Worm (Caenorhabditis elegans): Measurements from ENCODE around the gene Y37E11B.7.

The Y37E11B.7 gene

ce11 chrIV:3646338-3647154 is 46.6 kb upstream of the Y37E11B.7 start:
- no peak for TF ChIP-seq nhr-76 (tag; optimal IDR thresholded peaks at IDR 0.05)
- no peak for TF ChIP-seq fkh-4 (tag; optimal IDR thresholded peaks at IDR 0.05; ENCODE audit: borderline replicate concordance)
- TF ChIP-seq pax-3 (tag; optimal IDR thresholded peaks at IDR 0.05), result no peak
- TF ChIP-seq aly-2 (tag; optimal IDR thresholded peaks at IDR 0.05), result no peak
- no peak for TF ChIP-seq sptf-1 (tag; optimal IDR thresholded peaks at IDR 0.05)
- TF ChIP-seq alr-1 (tag; optimal IDR thresholded peaks at IDR 0.05; ENCODE audit: borderline replicate concordance), result no peak
- TF ChIP-seq efl-3 (GFP tag; optimal IDR thresholded peaks at IDR 0.05), result no peak
- no peak for TF ChIP-seq mep-1 (tag; optimal IDR thresholded peaks at IDR 0.05)
- peak; percentile 7 for TF ChIP-seq nhr-85 (tag)
- no peak for TF ChIP-seq xbp-1 (tag; optimal IDR thresholded peaks at IDR 0.05)
- TF ChIP-seq mab-9 (GFP tag; IDR thresholded peaks at IDR 0.05), result peak; percentile 37; the same call in 1 of the 2 replicates
- no peak for TF ChIP-seq dpl-1 (GFP tag; optimal IDR thresholded peaks at IDR 0.05)
- no peak for TF ChIP-seq lin-35 (GFP tag; optimal IDR thresholded peaks at IDR 0.05)
- no peak for TF ChIP-seq egl-13 (tag; optimal IDR thresholded peaks at IDR 0.05)

DNA sequence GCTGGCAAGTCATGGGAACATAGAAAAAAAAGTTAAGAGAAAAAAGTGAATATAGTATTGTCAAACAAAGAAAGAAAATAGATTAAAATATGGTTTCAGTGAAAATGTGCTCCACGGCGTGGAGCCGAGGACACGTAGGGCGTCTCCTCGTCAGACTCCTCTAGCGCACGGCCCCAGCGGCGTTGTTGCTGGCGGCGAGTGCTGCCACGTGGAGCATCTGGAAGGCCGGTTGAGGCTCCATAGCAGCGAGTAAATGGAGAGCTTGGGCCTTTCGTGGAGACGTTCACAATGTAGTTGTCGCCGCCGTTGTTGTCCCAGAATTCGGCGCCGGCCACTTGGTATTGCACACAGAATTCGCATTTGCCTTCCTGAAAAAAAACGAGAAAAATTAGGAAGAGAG is 45.5 kb upstream of the Y37E11B.7 start:
- TF ChIP-seq nhr-77 (tag; optimal IDR thresholded peaks at IDR 0.05) (no peak), fkh-10 (GFP tag; optimal IDR thresholded peaks at IDR 0.05) (no peak), mef-2 (tag; optimal IDR thresholded peaks at IDR 0.05) (no peak), efl-1 (optimal IDR thresholded peaks at IDR 0.05) (no peak), efl-1 (GFP tag; optimal IDR thresholded peaks at IDR 0.05 in 1 of 2) (peak in 1 of 2 experiments; percentile 39)

DNA sequence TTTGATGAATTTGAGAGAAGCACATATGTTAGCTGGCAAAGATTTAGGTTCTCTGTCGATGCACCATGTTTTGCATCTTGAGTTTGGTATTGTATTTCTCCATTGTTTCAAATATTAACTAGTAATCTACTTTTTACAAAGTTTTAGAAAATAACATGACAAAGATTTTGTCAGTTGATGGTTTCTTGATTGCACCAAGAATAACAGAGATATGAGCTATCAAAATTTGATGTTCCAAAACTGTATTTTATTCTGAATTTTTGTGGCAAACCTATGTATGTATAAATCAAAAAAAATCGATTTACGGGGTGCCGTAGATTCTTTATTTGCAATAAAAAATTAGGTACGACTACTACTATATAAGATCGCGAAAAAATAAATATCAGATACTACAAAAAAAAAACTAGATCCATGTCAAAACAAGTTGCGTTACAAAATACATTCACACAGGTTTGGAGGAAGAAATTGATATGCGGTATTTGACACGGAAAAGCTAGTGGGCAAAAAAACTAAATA is 45.0 kb upstream of the Y37E11B.7 start:
- TF ChIP-seq tbx-2 (tag; optimal IDR thresholded peaks at IDR 0.05) (peak; percentile 18), mep-1 (tag; optimal IDR thresholded peaks at IDR 0.05) (peak; percentile 6), ceh-8 (GFP tag; optimal IDR thresholded peaks at IDR 0.05) (no peak), fkh-8 (tag; optimal IDR thresholded peaks at IDR 0.05) (no peak), snu-23 (GFP tag; optimal IDR thresholded peaks at IDR 0.05) (peak; percentile 32), vab-15 (tag; optimal IDR thresholded peaks at IDR 0.05) (no peak), ztf-4 (tag; optimal IDR thresholded peaks at IDR 0.05) (peak; percentile 90), jun-1 (tag; optimal IDR thresholded peaks at IDR 0.05) (no peak), pax-3 (tag; optimal IDR thresholded peaks at IDR 0.05) (peak; percentile 19), ama-1 (optimal IDR thresholded peaks at IDR 0.05) (peak; percentile 26), ztf-11 (tag; optimal IDR thresholded peaks at IDR 0.05) (no peak), ceh-88 (GFP tag; IDR thresholded peaks at IDR 0.05) (0 out of 2 replicates have a peak, but pooled peaks have one; percentile 32), lir-3 (tag; optimal IDR thresholded peaks at IDR 0.05; ENCODE audit: poor library complexity) (no peak), unc-30 (tag; optimal IDR thresholded peaks at IDR 0.05) (no peak), nhr-47 (tag; optimal IDR thresholded peaks at IDR 0.05) (peak; percentile 9), nhr-90 (tag; optimal IDR thresholded peaks at IDR 0.05; ENCODE audit: poor library complexity) (peak; percentile 13), lsy-2 (tag; optimal IDR thresholded peaks at IDR 0.05) (peak in 1 of 2 experiments; percentile 66), nhr-84 (tag; optimal IDR thresholded peaks at IDR 0.05) (no peak), efl-1 (optimal IDR thresholded peaks at IDR 0.05) (no peak), efl-1 (GFP tag; optimal IDR thresholded peaks at IDR 0.05 in 1 of 2) (peak in 1 of 2 experiments; percentile 79), irx-1 (tag; optimal IDR thresholded peaks at IDR 0.05) (no peak), snpc-4 (tag; optimal IDR thresholded peaks at IDR 0.05) (no peak), ceh-63 (GFP tag; optimal IDR thresholded peaks at IDR 0.05) (no peak), sup-37 (GFP tag; optimal IDR thresholded peaks at IDR 0.05) (no peak), elt-3 (tag; optimal IDR thresholded peaks at IDR 0.05) (no peak), aly-2 (tag; optimal IDR thresholded peaks at IDR 0.05) (peak; percentile 83), nhr-77 (tag; optimal IDR thresholded peaks at IDR 0.05) (no peak), alr-1 (tag; optimal IDR thresholded peaks at IDR 0.05; ENCODE audit: borderline replicate concordance) (no peak), nhr-85 (tag) (peak; percentile 62), skn-1 (tag; optimal IDR thresholded peaks at IDR 0.05) (no peak), nhr-71 (tag; optimal IDR thresholded peaks at IDR 0.05) (peak; percentile 61), nhr-20 (tag; optimal IDR thresholded peaks at IDR 0.05) (peak; percentile 8), lin-14 (GFP tag; optimal IDR thresholded peaks at IDR 0.05) (peak; percentile 13), unc-98 (GFP tag; IDR thresholded peaks at IDR 0.05) (no peak)

Measured in whole organism, L1 larva.